Worm (Caenorhabditis elegans) whole organism, L3 larva: ENCODE measurements around the gene Y46E12A.5.

Source experiments
- ZK546.5 ChIP-seq: sonication (generic microtip); optimal IDR thresholded peaks from 2 replicates; lab custom pipeline; 2017; ENCODE audit warnings: missing biosample characterization, missing genetic modification characterization
- ceh-82 ChIP-seq: fragments of 150-350 bp; optimal IDR thresholded peaks from 2 replicates; lab custom pipeline; 2014; ENCODE audit warnings: missing biosample characterization, missing genetic modification characterization
- elt-3 ChIP-seq, 3 experiments: fragments of 150-350 bp in 1 of 3; sonication (generic microtip) in 2 of 3; optimal IDR thresholded peaks; 2 replicates in 2 of 3; 4 replicates in 1 of 3; lab custom pipeline; 2014 to 2017; ENCODE audit warnings: missing biosample characterization in 3 of 3, missing genetic modification characterization in 3 of 3
- nfya-1 ChIP-seq: sonication (generic microtip); optimal IDR thresholded peaks from 2 replicates; lab custom pipeline; 2017; ENCODE audit warnings: missing genetic modification characterization, mild to moderate bottlenecking, missing compliant biosample characterization, antibody characterized with exemption, moderate library complexity; ENCODE audit not compliant: insufficient read depth
- nhr-11 ChIP-seq: fragments of 150-350 bp; optimal IDR thresholded peaks from 2 replicates; lab custom pipeline; 2014; ENCODE audit warnings: missing biosample characterization, missing genetic modification characterization
- nhr-237 ChIP-seq: fragments of 150-350 bp; optimal IDR thresholded peaks from 2 replicates; lab custom pipeline; 2014; ENCODE audit warnings: missing biosample characterization, missing genetic modification characterization
- nhr-25 ChIP-seq: sonication (generic microtip); optimal IDR thresholded peaks from 2 replicates; lab custom pipeline; 2017; ENCODE audit warnings: missing biosample characterization, missing genetic modification characterization
- nhr-28 ChIP-seq: fragments of 150-350 bp; optimal IDR thresholded peaks from 2 replicates; lab custom pipeline; 2014; ENCODE audit warnings: missing biosample characterization, missing genetic modification characterization
- pqm-1 ChIP-seq: fragments of 150-350 bp; optimal IDR thresholded peaks from 2 replicates; lab custom pipeline; 2017; ENCODE audit warnings: missing biosample characterization, missing genetic modification characterization, inconsistent platforms
- skn-1 ChIP-seq: fragments of 150-350 bp; optimal IDR thresholded peaks from 2 replicates; lab custom pipeline; 2014; ENCODE audit warnings: missing biosample characterization, missing genetic modification characterization
- snpc-4 ChIP-seq: fragments of 150-350 bp; optimal IDR thresholded peaks from 2 replicates; lab custom pipeline; 2014; ENCODE audit warnings: missing biosample characterization, missing genetic modification characterization
- unc-62 ChIP-seq: fragments of 150-350 bp; sonication (generic microtip); optimal IDR thresholded peaks from 4 replicates; lab custom pipeline; 2014; ENCODE audit warnings: missing biosample characterization, missing genetic modification reagents, missing genetic modification characterization
- zag-1 ChIP-seq: fragments of 150-350 bp; optimal IDR thresholded peaks from 2 replicates; lab custom pipeline; 2014; ENCODE audit warnings: missing biosample characterization, missing genetic modification characterization
- ztf-11 ChIP-seq: fragments of 150-350 bp; optimal IDR thresholded peaks from 2 replicates; lab custom pipeline; 2014; ENCODE audit warnings: missing biosample characterization, missing genetic modification characterization

- no peak for TF ChIP-seq pqm-1 (tag; lab: Kevin White, UChicago)
- no peak for TF ChIP-seq ztf-11 (tag; lab: Kevin White, UChicago)
- no peak for TF ChIP-seq nhr-237
- no peak for TF ChIP-seq snpc-4 (tag; lab: Kevin White, UChicago)
- no peak for TF ChIP-seq nhr-25 (tag; lab: Kevin White, UChicago)
- no peak for TF ChIP-seq nhr-28 (tag; lab: Kevin White, UChicago)
- TF ChIP-seq zag-1 (tag; lab: Kevin White, UChicago): no peak
- no peak for TF ChIP-seq unc-62
- no peak for TF ChIP-seq nhr-11 (tag; lab: Kevin White, UChicago)
- TF ChIP-seq elt-3 (tag; optimal IDR thresholded peaks at IDR 0.05; lab: Kevin White, UChicago): no peak
- TF ChIP-seq skn-1 (tag; lab: Kevin White, UChicago): no peak
- TF ChIP-seq ceh-82 (tag; lab: Kevin White, UChicago): no peak
- no peak for TF ChIP-seq ZK546.5 (tag; lab: Kevin White, UChicago)
- TF ChIP-seq nfya-1 (tag; lab: Kevin White, UChicago): no peak
Measured at ce11 chrIII:1733412-1733811, 24.6 kb downstream of the Y46E12A.5 start.
